Worm (Caenorhabditis elegans) whole organism, L4/young adult: ENCODE measurements around the gene B0198.3.

Experiments used
- W03F9.2 ChIP-seq: fragments of 150-350 bp; optimal IDR thresholded peaks from 2 replicates; lab custom pipeline; 2014; ENCODE audit warnings: missing biosample characterization, missing genetic modification characterization
- dao-5 ChIP-seq: sonication (generic microtip); optimal IDR thresholded peaks from 2 replicates; lab custom pipeline; 2016; ENCODE audit warnings: missing genotype, missing genetic modification characterization, moderate library complexity, missing compliant biosample characterization
- him-1 ChIP-seq: sonication (generic microtip); optimal IDR thresholded peaks from 2 replicates; lab custom pipeline; 2016; ENCODE audit warnings: missing genotype, missing genetic modification reagents, missing genetic modification characterization, missing compliant biosample characterization

DNA sequence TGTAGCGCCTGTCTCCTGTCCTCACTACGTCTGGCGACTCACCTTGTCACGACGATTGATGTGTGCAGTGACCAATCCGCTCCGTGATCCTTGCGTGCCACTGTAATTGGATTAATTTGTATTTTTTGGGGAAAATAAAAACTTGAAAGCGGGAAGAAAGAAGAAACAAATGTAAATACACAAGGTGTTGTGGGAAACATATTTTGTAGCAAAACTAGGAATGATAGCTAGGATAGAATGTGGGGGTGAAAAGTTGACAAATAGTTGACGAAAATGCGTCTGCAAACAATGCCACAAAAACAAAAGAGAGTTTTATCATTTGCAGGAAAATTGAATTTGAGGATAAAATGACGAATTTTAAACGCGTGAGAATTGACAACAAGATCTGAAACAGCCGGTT is at the start of gene B0198.3:
- TF ChIP-seq dao-5 (tag; lab: Kevin White, UChicago) (no peak), him-1 (tag; lab: Kevin White, UChicago) (no peak), W03F9.2 (no peak)
